Worm (Caenorhabditis elegans) whole organism, dauer: ENCODE results near the gene C24H12.6.
"Not testable (repeated sequence)": the region's sequence is repeated elsewhere in the genome, so short reads cannot be mapped to it uniquely, and the experiment has no call there.

ENCODE experiments used
- unc-62 ChIP-seq: sonication (generic microtip); optimal IDR thresholded peaks from 2 replicates; lab custom pipeline; 2017; ENCODE audit warnings: missing biosample characterization, missing genetic modification reagents, missing genetic modification characterization

Gene C24H12.6

DNA sequence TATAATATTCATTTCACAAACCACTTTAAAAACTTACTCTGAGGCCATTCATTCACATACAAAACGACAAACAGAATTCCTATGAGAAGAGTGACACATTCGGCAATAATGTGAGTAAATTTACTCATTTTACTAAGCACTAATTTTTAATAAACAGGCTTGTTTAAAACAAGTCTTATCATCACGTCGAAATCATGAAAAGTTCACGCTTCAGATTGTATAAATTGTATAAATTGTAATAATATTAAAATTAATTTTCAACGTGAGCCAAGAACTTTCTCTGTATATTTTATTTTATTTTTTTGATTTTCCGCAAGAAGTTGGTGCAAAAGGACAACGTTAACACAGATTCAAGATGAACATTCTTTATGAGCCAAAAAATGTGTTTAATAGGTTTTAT is at the start of gene C24H12.6:
C24H12.6 (minus strand) TSS at position 101 of the 400 bp plus-strand sequence.
- no peak for TF ChIP-seq unc-62 (GFP tag; lab: Kevin White, UChicago)

DNA sequence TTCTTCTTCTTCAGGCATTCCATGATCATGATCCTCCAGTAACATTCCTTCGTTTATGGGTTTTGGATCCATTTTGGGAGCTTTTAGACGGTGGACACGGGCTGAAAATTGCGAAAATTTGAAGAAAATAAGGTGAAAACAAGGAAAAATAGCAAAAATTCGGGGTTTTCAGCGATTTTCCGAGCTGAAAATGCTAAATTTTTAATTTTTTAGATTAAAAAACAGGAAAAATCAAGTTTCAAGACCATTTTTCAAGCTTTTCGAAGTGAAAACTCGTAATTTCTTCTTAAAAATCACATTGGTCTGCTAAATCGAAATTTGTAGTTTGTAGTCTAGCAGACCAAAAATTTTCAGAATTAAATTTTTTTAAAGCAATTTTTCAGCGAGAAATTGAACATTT is 48.6 kb upstream of the C24H12.6 start, which contains the start of gene nfyb-1:
nfyb-1 (minus strand) TSS at position 101 of the 400 bp plus-strand sequence.
- TF ChIP-seq unc-62 (GFP tag; lab: Kevin White, UChicago), result no peak

ce11 chrII:461297-461696 is 42.6 kb upstream of the C24H12.6 start:
- TF ChIP-seq unc-62 (GFP tag; lab: Kevin White, UChicago), result no peak

DNA sequence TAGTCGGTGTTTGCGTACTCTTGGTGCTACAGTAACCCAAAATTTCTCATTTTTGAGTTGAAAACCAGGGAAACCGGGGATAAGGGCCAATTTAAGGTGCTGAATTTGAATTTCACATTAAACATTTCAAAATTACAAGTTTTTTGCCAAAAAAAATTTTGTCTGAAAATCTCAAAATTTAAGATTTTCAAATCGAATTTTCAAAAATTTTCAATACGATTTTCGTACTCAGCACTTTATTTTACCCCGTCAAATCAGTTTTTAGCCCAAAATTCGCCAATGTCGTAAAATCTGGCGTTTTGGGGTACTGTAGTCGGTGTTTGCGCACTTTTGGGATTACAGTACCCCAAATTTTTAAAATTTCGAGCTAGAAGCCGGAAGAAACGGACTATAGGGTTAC is 42.2 kb upstream of the C24H12.6 start, which contains the start of gene W10D9.3:
W10D9.3 (minus strand) TSS at position 101 of the 400 bp plus-strand sequence.
- no peak for TF ChIP-seq unc-62 (GFP tag; lab: Kevin White, UChicago)

ce11 chrII:457790-458189 is 39.1 kb upstream of the C24H12.6 start, which contains the start of gene gvd-1:
TSS of gene gvd-1 (minus strand) at chrII:457890.
- TF ChIP-seq unc-62 (GFP tag; lab: Kevin White, UChicago), result no peak

ce11 chrII:456371-456770 is 37.7 kb upstream of the C24H12.6 start:
- TF ChIP-seq unc-62 (GFP tag; lab: Kevin White, UChicago), result no peak

ce11 chrII:454646-455045 is 36.0 kb upstream of the C24H12.6 start, which contains the start of gene W10D9.1:
TSS of gene W10D9.1 (plus strand) at chrII:454946.
- TF ChIP-seq unc-62 (GFP tag; lab: Kevin White, UChicago), result not testable (repeated sequence)

- not testable (repeated sequence) for TF ChIP-seq unc-62 (GFP tag; lab: Kevin White, UChicago)
These were observed 22.4 kb upstream of the C24H12.6 start, which contains the start of gene C24H12.1 for ce11 chrII:441102-441501. TSS of gene C24H12.1 (plus strand) at chrII:441402.

DNA sequence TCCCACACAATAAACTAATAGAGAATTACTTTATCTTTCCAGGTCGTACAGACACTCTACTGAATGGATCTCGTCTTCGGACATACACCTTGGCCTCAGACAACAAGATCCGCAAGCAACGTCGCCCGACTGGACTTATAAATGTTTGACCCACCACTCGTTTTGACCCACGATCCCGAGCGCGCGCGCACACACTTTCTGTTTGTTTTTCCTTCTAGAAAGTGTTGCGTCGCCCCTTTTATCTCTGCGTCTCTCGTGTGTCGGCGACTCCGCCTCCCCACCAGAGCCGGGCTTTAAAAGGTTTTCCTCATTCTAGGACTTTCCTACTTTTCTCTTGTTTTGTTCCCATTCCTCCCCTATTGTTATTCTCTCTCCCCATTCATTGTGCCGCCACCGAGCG is 18.6 kb upstream of the C24H12.6 start:
- no peak for TF ChIP-seq unc-62 (GFP tag; lab: Kevin White, UChicago)

DNA sequence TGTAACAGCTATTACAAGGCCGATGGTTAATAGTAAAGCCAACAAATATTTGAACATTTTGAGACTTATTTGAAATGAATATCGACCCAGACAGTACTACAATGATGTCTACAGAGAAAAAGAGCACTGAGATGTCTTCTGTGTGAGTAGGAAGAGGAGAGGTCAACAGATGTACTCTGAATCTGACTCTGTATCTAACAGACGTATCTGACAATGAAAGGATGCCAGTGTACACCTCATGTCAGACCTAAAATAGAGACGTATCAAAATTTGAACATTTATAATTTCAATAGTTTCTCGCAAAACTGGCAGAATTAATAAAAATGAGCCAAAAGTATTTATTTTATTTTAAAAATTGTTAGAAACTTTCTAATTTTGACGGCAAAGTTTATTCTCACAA is 4.4 kb upstream of the C24H12.6 start, which contains the start of gene C24H12.8:
C24H12.8 (minus strand) TSS at position 101 of the 400 bp plus-strand sequence.
- no peak for TF ChIP-seq unc-62 (GFP tag; lab: Kevin White, UChicago)

DNA sequence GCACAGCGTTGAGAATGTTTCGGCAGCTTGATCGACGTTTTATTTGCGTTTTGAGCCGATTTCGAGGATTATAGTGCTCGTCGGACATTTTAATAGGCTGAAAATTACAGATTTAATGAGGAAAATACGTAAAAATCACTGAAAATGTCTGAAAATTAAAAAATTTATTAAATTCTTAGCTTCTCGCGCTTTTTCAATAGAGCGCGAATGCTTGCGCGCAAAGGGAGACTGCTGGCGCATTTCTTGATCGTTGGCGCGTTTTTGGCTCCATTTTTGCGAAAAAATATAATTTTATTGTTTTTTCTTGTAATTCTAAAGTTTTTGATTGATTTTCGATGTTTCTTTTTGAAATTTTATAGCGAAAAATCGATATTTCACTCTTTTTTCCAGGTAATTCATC is 7.8 kb downstream of the C24H12.6 start, which contains the start of the genes dnsn-1 and C24H12.4:
dnsn-1 (minus strand) TSS at position 101 of the 400 bp plus-strand sequence.
C24H12.4 (plus strand) TSS at position 391 of the 400 bp plus-strand sequence.
- no peak for TF ChIP-seq unc-62 (GFP tag; lab: Kevin White, UChicago)

ce11 chrII:402435-402834 is 16.2 kb downstream of the C24H12.6 start, which contains the start of gene clec-10:
TSS of gene clec-10 (plus strand) at chrII:402678.
- TF ChIP-seq unc-62 (GFP tag; lab: Kevin White, UChicago), result no peak

- no peak for TF ChIP-seq unc-62 (GFP tag; lab: Kevin White, UChicago)
These were observed 17.5 kb downstream of the C24H12.6 start for ce11 chrII:401211-401610.

- no peak for TF ChIP-seq unc-62 (GFP tag; lab: Kevin White, UChicago)
These were observed 18.5 kb downstream of the C24H12.6 start for ce11 chrII:400167-400566.

- TF ChIP-seq unc-62 (GFP tag; lab: Kevin White, UChicago), result no peak
These were observed 19.4 kb downstream of the C24H12.6 start, which contains the start of gene C03H5.6 for ce11 chrII:399321-399720. TSS of gene C03H5.6 (minus strand) at chrII:399421.

ce11 chrII:388533-388932 is 30.1 kb downstream of the C24H12.6 start, which contains the start of gene nstp-4:
TSS of gene nstp-4 (plus strand) at chrII:388833.
- TF ChIP-seq unc-62 (GFP tag; lab: Kevin White, UChicago), result no peak

DNA sequence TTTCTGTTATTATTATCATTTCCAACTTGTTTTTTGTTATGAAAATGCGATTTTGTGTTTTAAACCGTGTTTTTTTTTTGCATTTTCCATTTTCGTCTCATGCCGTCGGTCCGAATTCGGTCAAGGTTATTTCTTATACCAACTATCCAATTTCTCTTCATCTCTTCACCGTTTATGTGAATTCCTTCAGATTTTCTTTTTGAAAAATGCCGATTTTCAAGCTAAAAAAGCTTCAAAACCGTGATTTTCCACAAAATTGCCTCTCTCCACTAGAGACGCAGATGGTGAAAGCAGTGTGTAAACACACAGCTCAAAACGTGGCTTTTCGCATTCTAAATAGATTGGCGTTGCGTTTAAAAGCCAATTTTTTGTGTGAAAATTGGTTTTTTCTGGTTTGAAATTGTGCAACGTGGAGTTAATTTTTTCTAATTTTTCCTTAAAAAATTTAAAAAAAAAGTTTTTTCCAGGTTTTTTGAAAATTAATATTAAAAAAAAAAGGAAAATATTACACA is 30.8 kb downstream of the C24H12.6 start:
- TF ChIP-seq unc-62 (GFP tag; lab: Kevin White, UChicago), result no peak
